Fruit fly (Drosophila melanogaster): ENCODE data around the gene Trf4-2.

dm6 chr3R:24924916-24925315 lies at the start of gene Trf4-2:
- TF ChIP-seq pan (optimal IDR thresholded peaks at IDR 0.05), result no peak
- no peak for TF ChIP-seq usp (GFP tag; optimal IDR thresholded peaks at IDR 0.05)

Data from whole organism.